Worm (Caenorhabditis elegans) whole organism, late embryonic: ENCODE measurements around the gene Y57G11C.499.

Source experiments
- lin-11 ChIP-seq: fragments of 200-800 bp; sonication (Bioruptor generic); optimal IDR thresholded peaks from 2 replicates; lab custom pipeline; 2018; ENCODE audit warnings: mild to moderate bottlenecking, missing genetic modification characterization, missing compliant biosample characterization
- ztf-16 ChIP-seq: sonication (generic microtip); optimal IDR thresholded peaks from 2 replicates; lab custom pipeline; 2017; ENCODE audit warnings: missing genetic modification characterization, missing compliant biosample characterization

- no peak for TF ChIP-seq lin-11 (tag; lab: Kevin White, UChicago)
- TF ChIP-seq ztf-16 (tag; lab: Kevin White, UChicago), result no peak
Observed at ce11 chrIV:14797849-14798248, 43.1 kb upstream of the Y57G11C.499 start, which contains the start of gene arl-8.
